Fruit fly (Drosophila melanogaster): ENCODE measurements around the gene CG6833.
A peak's percentile ranks its signal among the peaks of the same experiment; 100 is the strongest.

The CG6833 gene

dm6 chr3L:14063241-14064064, 12.4 kb downstream of the CG6833 start:
- TF ChIP-seq CG15336 (GFP tag; IDR thresholded peaks at IDR 0.05) (no peak; the same call in 1 of the 2 replicates), spab (GFP tag; optimal IDR thresholded peaks at IDR 0.05) (no peak), Sox14 (GFP tag; optimal IDR thresholded peaks at IDR 0.05) (peak; percentile 15), CG8632 (GFP tag; optimal IDR thresholded peaks at IDR 0.05) (no peak), cyc (GFP tag; optimal IDR thresholded peaks at IDR 0.05) (no peak), CG11762 (GFP tag; optimal IDR thresholded peaks at IDR 0.05; ENCODE audit: insufficient read depth) (no peak), Ets96B (tag; optimal IDR thresholded peaks at IDR 0.05) (peak; percentile 13), esn (GFP tag; optimal IDR thresholded peaks at IDR 0.05) (no peak), Blimp-1 (GFP tag; optimal IDR thresholded peaks at IDR 0.05) (no peak), svp (GFP tag) (peak; percentile 30), eg (GFP tag; IDR thresholded peaks at IDR 0.05) (no peak), Gug (GFP tag; IDR thresholded peaks at IDR 0.05) (no peak), CG8319 (GFP tag; optimal IDR thresholded peaks at IDR 0.05) (no peak), CG4318 (GFP tag; optimal IDR thresholded peaks at IDR 0.05) (peak; percentile 61), acj6 (GFP tag; optimal IDR thresholded peaks at IDR 0.05) (peak; percentile 22), CG6792 (GFP tag; optimal IDR thresholded peaks at IDR 0.05) (no peak), Ets21C (GFP tag; optimal IDR thresholded peaks at IDR 0.05) (no peak), Hr4 (GFP tag; optimal IDR thresholded peaks at IDR 0.05) (peak; percentile 51), fd85E (GFP tag; optimal IDR thresholded peaks at IDR 0.05) (no peak), CG1621 (tag; optimal IDR thresholded peaks at IDR 0.05) (peak; percentile 36), fd59A (GFP tag; optimal IDR thresholded peaks at IDR 0.05) (peak; percentile 49), Sox102F (GFP tag; optimal IDR thresholded peaks at IDR 0.05) (no peak), ss (GFP tag; optimal IDR thresholded peaks at IDR 0.05) (peak; percentile 28 to 44), Eip75B (GFP tag; optimal IDR thresholded peaks at IDR 0.05) (peak; percentile 21), Sox15 (GFP tag; optimal IDR thresholded peaks at IDR 0.05) (no peak), achi (GFP tag; optimal IDR thresholded peaks at IDR 0.05) (peak; percentile 31), OdsH (GFP tag; optimal IDR thresholded peaks at IDR 0.05) (peak; percentile 27), CG6276 (GFP tag; optimal IDR thresholded peaks at IDR 0.05) (peak; percentile 5), lz (GFP tag; optimal IDR thresholded peaks at IDR 0.05) (no peak), Met (GFP tag; optimal IDR thresholded peaks at IDR 0.05) (no peak), CG3032 (tag; optimal IDR thresholded peaks at IDR 0.05) (peak; percentile 45), CG34406 (GFP tag; optimal IDR thresholded peaks at IDR 0.05) (no peak), pdm3 (GFP tag; optimal IDR thresholded peaks at IDR 0.05) (peak; percentile 48), fkh (GFP tag; optimal IDR thresholded peaks at IDR 0.05) (no peak), CG16779 (tag; optimal IDR thresholded peaks at IDR 0.05) (no peak), CG6854 (GFP tag; optimal IDR thresholded peaks at IDR 0.05) (no peak), CG7368 (GFP tag; optimal IDR thresholded peaks at IDR 0.05) (no peak), CG6808 (GFP tag; optimal IDR thresholded peaks at IDR 0.05) (peak; percentile 19), Smox (GFP tag; optimal IDR thresholded peaks at IDR 0.05) (no peak), CG10631 (GFP tag; optimal IDR thresholded peaks at IDR 0.05) (peak; percentile 18), CG6163 (GFP tag; IDR thresholded peaks at IDR 0.05) (peak; percentile 48; the same call in 2 of the 3 replicates), vri (GFP tag; optimal IDR thresholded peaks at IDR 0.05) (no peak), dac (GFP tag; optimal IDR thresholded peaks at IDR 0.05) (no peak), Hr38 (GFP tag; optimal IDR thresholded peaks at IDR 0.05) (no peak), dsx (GFP tag; optimal IDR thresholded peaks at IDR 0.05; ENCODE audit: poor library complexity, severe bottlenecking) (no peak), Lpt (GFP tag; optimal IDR thresholded peaks at IDR 0.05) (peak; percentile 9), CG3919 (GFP tag; optimal IDR thresholded peaks at IDR 0.05) (no peak), Eip93F (GFP tag; optimal IDR thresholded peaks at IDR 0.05) (no peak), CG8119 (GFP tag; IDR thresholded peaks at IDR 0.05) (no peak), salr (GFP tag; optimal IDR thresholded peaks at IDR 0.05) (peak in 1 of 2 experiments; percentile 75)
